Fruit fly (Drosophila melanogaster) whole organism, embryonic: Measurements from ENCODE around the gene SMC5.

Experiments used
- Antp ChIP-seq: fragments of 200-800 bp; sonication (Bioruptor generic); optimal IDR thresholded peaks from 3 replicates; lab custom pipeline; 2016; ENCODE audit warnings: missing biosample characterization, missing genetic modification characterization
- BtbVII ChIP-seq: fragments of 200-800 bp; sonication (Bioruptor generic); optimal IDR thresholded peaks from 3 replicates; lab custom pipeline; 2017; ENCODE audit warnings: missing biosample characterization, mild to moderate bottlenecking, missing genetic modification characterization
- CG15696 ChIP-seq: fragments of 200-800 bp; sonication (Bioruptor generic); optimal IDR thresholded peaks from 2 replicates; lab custom pipeline; 2019; ENCODE audit warnings: missing biosample characterization, mild to moderate bottlenecking, missing genetic modification characterization, moderate library complexity
- CG1603 ChIP-seq: fragments of 200-800 bp; sonication (Bioruptor generic); optimal IDR thresholded peaks from 2 replicates; lab custom pipeline; 2019; ENCODE audit warnings: missing biosample characterization, mild to moderate bottlenecking, missing genetic modification characterization, moderate library complexity
- CG16813 ChIP-seq: fragments of 200-800 bp; sonication (Bioruptor generic); IDR thresholded peaks from 3 replicates; pipeline ENCODE4 v1.3.6; 2022; ENCODE audit warnings: missing biosample characterization, missing genetic modification characterization; ENCODE audit not compliant: partially characterized antibody
- CG17328 ChIP-seq: fragments of 200-800 bp; sonication (Bioruptor generic); IDR thresholded peaks from 2 replicates; pipeline ENCODE4 v1.3.6; 2022; ENCODE audit warnings: missing biosample characterization, missing genetic modification characterization
- CG17612 ChIP-seq: fragments of 200-800 bp; sonication (Bioruptor generic); IDR thresholded peaks from 2 replicates; pipeline ENCODE4 v1.3.6; 2022; ENCODE audit warnings: missing biosample characterization, missing genetic modification characterization
- CG30020 ChIP-seq: fragments of 200-800 bp; optimal IDR thresholded peaks from 2 replicates; lab custom pipeline; 2019; ENCODE audit warnings: missing biosample characterization, mild to moderate bottlenecking, missing genetic modification characterization, moderate library complexity
- CG31224 ChIP-seq: fragments of 200-800 bp; sonication (Bioruptor generic); IDR thresholded peaks from 2 replicates; pipeline ENCODE4 v1.3.6; 2022; ENCODE audit warnings: missing biosample characterization, missing genetic modification characterization
- CG31441 ChIP-seq: fragments of 200-800 bp; sonication (Bioruptor generic); IDR thresholded peaks from 2 replicates; pipeline ENCODE4 v1.3.6; 2022; ENCODE audit warnings: missing biosample characterization, missing genetic modification characterization
- CG3838 ChIP-seq: fragments of 200-800 bp; sonication (Bioruptor generic); optimal IDR thresholded peaks from 3 replicates; lab custom pipeline; 2016; ENCODE audit warnings: missing biosample characterization, missing genetic modification characterization
- CG4820 ChIP-seq: fragments of 200-800 bp; sonication (Bioruptor generic); optimal IDR thresholded peaks from 3 replicates; lab custom pipeline; 2016; ENCODE audit warnings: missing biosample characterization, missing genetic modification characterization
- CG6254 ChIP-seq: fragments of 200-800 bp; sonication (Bioruptor generic); optimal IDR thresholded peaks from 3 replicates; lab custom pipeline; 2017; ENCODE audit warnings: mild to moderate bottlenecking, missing biosample characterization, missing genetic modification reagents, missing genetic modification characterization
- CG8290 ChIP-seq, 3 experiments: fragments of 200-800 bp; sonication (Bioruptor generic); optimal IDR thresholded peaks; 2 replicates each; lab custom pipeline; 2016 to 2019; ENCODE audit warnings: missing biosample characterization in 3 of 3, missing genetic modification characterization in 3 of 3, mild to moderate bottlenecking in 2 of 3, moderate library complexity in 1 of 3
- CG8359 ChIP-seq: fragments of 200-800 bp; sonication (Bioruptor generic); optimal IDR thresholded peaks from 2 replicates; lab custom pipeline; 2017; ENCODE audit warnings: missing biosample characterization, mild to moderate bottlenecking, missing genetic modification characterization, borderline replicate concordance
- CoRest ChIP-seq: fragments of 200-800 bp; sonication (Bioruptor generic); optimal IDR thresholded peaks from 3 replicates; lab custom pipeline; 2018; ENCODE audit warnings: missing biosample characterization, mild to moderate bottlenecking, missing genetic modification characterization, moderate library complexity
- E2f2 ChIP-seq: fragments of 200-800 bp; sonication (Bioruptor generic); IDR thresholded peaks from 2 replicates; pipeline ENCODE4 v1.3.6; 2022; ENCODE audit warnings: missing biosample characterization, missing genetic modification characterization
- H15 ChIP-seq: fragments of 200-800 bp; sonication (Bioruptor generic); IDR thresholded peaks from 3 replicates; pipeline ENCODE4 v1.3.6; 2022; ENCODE audit warnings: missing biosample characterization, missing genetic modification characterization
- Hr51 ChIP-seq, 2 experiments: fragments of 200-800 bp; sonication (Bioruptor generic); optimal IDR thresholded peaks; 2 replicates in 1 of 2; 3 replicates in 1 of 2; lab custom pipeline; 2016 to 2018; ENCODE audit warnings: missing biosample characterization in 2 of 2, missing genetic modification characterization in 2 of 2, mild to moderate bottlenecking in 1 of 2, moderate library complexity in 1 of 2
- Lhr ChIP-seq: fragments of 200-800 bp; sonication (Bioruptor generic); optimal IDR thresholded peaks from 3 replicates; lab custom pipeline; 2017; ENCODE audit warnings: mild to moderate bottlenecking, missing biosample characterization, missing genetic modification reagents, missing genetic modification characterization
- MBD-R2 ChIP-seq: fragments of 200-800 bp; sonication (Bioruptor generic); IDR thresholded peaks from 2 replicates; pipeline ENCODE4 v1.3.6; 2022; ENCODE audit warnings: missing biosample characterization, missing genetic modification characterization
- NC2α ChIP-seq: fragments of 200-800 bp; sonication (Bioruptor generic); optimal IDR thresholded peaks from 2 replicates; lab custom pipeline; 2016; ENCODE audit warnings: missing biosample characterization, missing genetic modification characterization
- Pdp1 ChIP-seq, 2 experiments: fragments of 200-800 bp; sonication (Bioruptor generic); optimal IDR thresholded peaks; 3 replicates each; lab custom pipeline; 2016; ENCODE audit warnings: missing biosample characterization in 2 of 2, missing genetic modification characterization in 2 of 2, mild to moderate bottlenecking in 1 of 2, moderate library complexity in 1 of 2
- Six4 ChIP-seq: fragments of 200-800 bp; sonication (Bioruptor generic); optimal IDR thresholded peaks from 2 replicates; lab custom pipeline; 2016; ENCODE audit warnings: missing biosample characterization, missing genetic modification characterization
- Stat92E ChIP-seq, 3 experiments: fragments of >200 bp in 2 of 3; fragments of 200-800 bp in 1 of 3; sonication (Bioruptor generic) in 1 of 3; optimal IDR thresholded peaks; 2 replicates each; lab custom pipeline; 2017 to 2019; ENCODE audit warnings: missing biosample characterization in 3 of 3, missing genetic modification characterization in 3 of 3, mild to moderate bottlenecking in 1 of 3, moderate library complexity in 1 of 3
- Taf1 ChIP-seq: fragments of 200-800 bp; sonication (Bioruptor generic); IDR thresholded peaks from 2 replicates; pipeline ENCODE4 v1.3.6; 2022; ENCODE audit warnings: missing biosample characterization, missing genetic modification characterization
- Tbp ChIP-seq: fragments of >200 bp; optimal IDR thresholded peaks from 2 replicates; lab custom pipeline; 2018; ENCODE audit warnings: missing biosample characterization, missing genetic modification characterization
- Vsx1 ChIP-seq: fragments of 200-800 bp; sonication (Bioruptor generic); optimal IDR thresholded peaks from 2 replicates; lab custom pipeline; 2017; ENCODE audit warnings: missing biosample characterization, mild to moderate bottlenecking, missing genetic modification characterization, missing genetic modification reagents
- ap ChIP-seq: fragments of 200-800 bp; sonication (Bioruptor generic); IDR thresholded peaks from 2 replicates; pipeline ENCODE4 v1.3.6; 2022; ENCODE audit warnings: missing biosample characterization, missing genetic modification characterization
- ase ChIP-seq: fragments of 200-800 bp; sonication (Bioruptor generic); IDR thresholded peaks from 3 replicates; pipeline ENCODE4 v1.3.6; 2022; ENCODE audit warnings: missing biosample characterization, missing genetic modification characterization
- croc ChIP-seq: fragments of 200-800 bp; sonication (Bioruptor generic); conservative IDR thresholded peaks from 3 replicates; pipeline ENCODE4 v1.3.6; 2022; ENCODE audit warnings: missing biosample characterization, missing genetic modification characterization
- dan ChIP-seq: fragments of 200-800 bp; sonication (Bioruptor generic); IDR thresholded peaks from 2 replicates; pipeline ENCODE4 v1.3.6; 2022; ENCODE audit warnings: missing biosample characterization, missing genetic modification characterization
- ems ChIP-seq: fragments of 200-800 bp; sonication (Bioruptor generic); optimal IDR thresholded peaks from 3 replicates; lab custom pipeline; 2016; ENCODE audit warnings: missing biosample characterization, missing genetic modification characterization
- fd96Cb ChIP-seq: fragments of 200-800 bp; sonication (Bioruptor generic); optimal IDR thresholded peaks from 2 replicates; lab custom pipeline; 2018; ENCODE audit warnings: missing biosample characterization, mild to moderate bottlenecking, missing genetic modification characterization, moderate library complexity
- hbn ChIP-seq: fragments of 200-800 bp; sonication (Bioruptor generic); IDR thresholded peaks from 2 replicates; pipeline ENCODE4 v1.3.6; 2022; ENCODE audit warnings: missing biosample characterization, missing genetic modification characterization; ENCODE audit not compliant: partially characterized antibody
- insv ChIP-seq, 2 experiments: fragments of 200-800 bp; sonication (Bioruptor generic); optimal IDR thresholded peaks; 3 replicates each; lab custom pipeline; 2016 to 2018; ENCODE audit warnings: missing biosample characterization in 2 of 2, missing genetic modification characterization in 2 of 2
- inv ChIP-seq: fragments of 200-800 bp; sonication (Bioruptor generic); IDR thresholded peaks from 2 replicates; pipeline ENCODE4 v1.3.6; 2022; ENCODE audit warnings: missing biosample characterization, missing genetic modification characterization; ENCODE audit not compliant: partially characterized antibody
- ken ChIP-seq: fragments of 200-800 bp; sonication (Bioruptor generic); IDR thresholded peaks from 3 replicates; pipeline ENCODE4 v1.3.6; 2022; ENCODE audit warnings: missing biosample characterization, missing genetic modification characterization
- lov ChIP-seq, 2 experiments: fragments of 200-800 bp in 1 of 2; fragments of >200 bp in 1 of 2; sonication (Bioruptor generic) in 1 of 2; IDR thresholded peaks in 1 of 2; optimal IDR thresholded peaks in 1 of 2; 2 replicates in 1 of 2; 3 replicates in 1 of 2; pipeline versions ENCODE4 v1.3.6 to Lab custom; 2017 to 2022; ENCODE audit warnings: missing biosample characterization in 1 of 2, missing genetic modification characterization in 1 of 2
- mirr ChIP-seq: fragments of 200-800 bp; sonication (Bioruptor generic); optimal IDR thresholded peaks from 3 replicates; lab custom pipeline; 2018; ENCODE audit warnings: missing biosample characterization, mild to moderate bottlenecking, missing genetic modification characterization
- onecut ChIP-seq: fragments of 200-800 bp; sonication (Bioruptor generic); IDR thresholded peaks from 2 replicates; pipeline ENCODE4 v1.3.6; 2022; ENCODE audit warnings: missing biosample characterization, missing genetic modification characterization
- p53 ChIP-seq: fragments of 200-800 bp; sonication (Bioruptor generic); optimal IDR thresholded peaks from 2 replicates; lab custom pipeline; 2016; ENCODE audit warnings: missing biosample characterization, missing genetic modification characterization
- ranshi ChIP-seq: fragments of 200-800 bp; sonication (Bioruptor generic); IDR thresholded peaks from 2 replicates; pipeline ENCODE4 v1.3.6; 2022; ENCODE audit warnings: missing biosample characterization, missing genetic modification characterization
- salm ChIP-seq: fragments of 200-800 bp; sonication (Bioruptor generic); optimal IDR thresholded peaks from 2 replicates; lab custom pipeline; 2018; ENCODE audit warnings: missing biosample characterization, mild to moderate bottlenecking, missing genetic modification characterization
- sim ChIP-seq: fragments of 200-800 bp; sonication (Bioruptor generic); IDR thresholded peaks from 2 replicates; pipeline ENCODE4 v1.3.6; 2022; ENCODE audit warnings: missing biosample characterization, missing genetic modification characterization
- slou ChIP-seq: fragments of 200-800 bp; sonication (Bioruptor generic); optimal IDR thresholded peaks from 3 replicates; lab custom pipeline; 2016; ENCODE audit warnings: missing biosample characterization, missing genetic modification characterization
- stc ChIP-seq: fragments of 200-800 bp; sonication (Bioruptor generic); IDR thresholded peaks from 2 replicates; pipeline ENCODE4 v1.3.6; 2022; ENCODE audit warnings: missing biosample characterization, missing genetic modification characterization
- stwl ChIP-seq: fragments of 200-800 bp; sonication (Bioruptor generic); optimal IDR thresholded peaks from 3 replicates; lab custom pipeline; 2018; ENCODE audit warnings: missing biosample characterization, mild to moderate bottlenecking, missing genetic modification characterization, moderate library complexity
- sug ChIP-seq: fragments of 200-800 bp; optimal IDR thresholded peaks from 2 replicates; lab custom pipeline; 2019; ENCODE audit warnings: missing biosample characterization, mild to moderate bottlenecking, missing genetic modification characterization, moderate library complexity
- tgo ChIP-seq: fragments of 200-800 bp; sonication (Bioruptor generic); IDR thresholded peaks from 3 replicates; pipeline ENCODE4 v1.3.6; 2022; ENCODE audit warnings: missing biosample characterization, missing genetic modification characterization

Gene SMC5

DNA sequence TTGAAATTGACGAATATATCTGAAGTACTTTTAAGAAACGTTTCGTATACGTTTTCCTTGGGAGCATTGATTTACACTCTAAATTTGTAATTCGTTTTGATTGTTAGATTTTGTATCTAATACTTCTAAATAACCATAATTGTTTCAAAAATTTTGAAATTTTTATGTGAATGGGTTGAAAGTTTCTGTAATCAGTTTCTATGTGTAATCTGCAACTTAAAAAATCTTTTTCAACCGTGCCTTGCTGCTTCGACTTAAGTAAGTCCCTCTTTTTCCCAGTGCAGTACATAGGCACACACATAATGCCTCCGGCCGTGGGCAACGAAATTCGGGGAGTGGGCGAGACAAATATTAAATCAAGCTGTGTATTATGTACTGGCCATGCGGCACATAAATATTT is 16.4 kb downstream of the SMC5 start:
- TF ChIP-seq CG31441 (GFP tag; lab: Robert Waterston, UW): no peak
- TF ChIP-seq p53 (GFP tag; lab: Kevin White, UChicago): no peak
- no peak for TF ChIP-seq sim (GFP tag; lab: Robert Waterston, UW)
- no peak for TF ChIP-seq NC2α (GFP tag; lab: Kevin White, UChicago)
- no peak for TF ChIP-seq Six4 (GFP tag; lab: Kevin White, UChicago)
- TF ChIP-seq MBD-R2 (GFP tag; lab: Robert Waterston, UW): no peak
- no peak for TF ChIP-seq ems (GFP tag; lab: Kevin White, UChicago)
- no peak for TF ChIP-seq CG8290 (GFP tag; optimal IDR thresholded peaks at IDR 0.05; lab: Kevin White, UChicago)
- TF ChIP-seq CG8290 (tag; optimal IDR thresholded peaks at IDR 0.05; lab: Kevin White, UChicago): no peak
- TF ChIP-seq Antp (GFP tag; lab: Kevin White, UChicago): no peak
- no peak for TF ChIP-seq lov (optimal IDR thresholded peaks at IDR 0.05; lab: Kevin White, UChicago)
- no peak for TF ChIP-seq lov (GFP tag; IDR thresholded peaks at IDR 0.05; lab: Robert Waterston, UW)
- peak; percentile 23 for TF ChIP-seq fd96Cb (tag; lab: Kevin White, UChicago)
- no peak for TF ChIP-seq E2f2 (GFP tag; lab: Robert Waterston, UW)
- TF ChIP-seq Hr51 (GFP tag; optimal IDR thresholded peaks at IDR 0.05; lab: Kevin White, UChicago): no peak
- no peak for TF ChIP-seq stc (GFP tag; lab: Robert Waterston, UW)
- peak; percentile 42; the same call in 1 of the 2 replicates for TF ChIP-seq CG17328
- TF ChIP-seq BtbVII: no peak
- peak; percentile 6 for TF ChIP-seq CG4820 (GFP tag; lab: Kevin White, UChicago)
- no peak for TF ChIP-seq insv (GFP tag; optimal IDR thresholded peaks at IDR 0.05; lab: Kevin White, UChicago)
- no peak for TF ChIP-seq CG31224 (GFP tag; lab: Robert Waterston, UW)
- TF ChIP-seq CG6254 (GFP tag; lab: Kevin White, UChicago): no peak
- TF ChIP-seq CG16813 (GFP tag; lab: Robert Waterston, UW): no peak
- TF ChIP-seq stwl: no peak
- TF ChIP-seq sug (tag; lab: Kevin White, UChicago): no peak
- TF ChIP-seq CG15696 (tag; lab: Kevin White, UChicago): peak; percentile 19
- no peak for TF ChIP-seq Tbp
- TF ChIP-seq CG30020 (tag; lab: Kevin White, UChicago): no peak
- TF ChIP-seq hbn (GFP tag; lab: Robert Waterston, UW): no peak
- no peak for TF ChIP-seq dan (GFP tag; lab: Robert Waterston, UW)
- TF ChIP-seq ap: no peak
- TF ChIP-seq ase (GFP tag; lab: Robert Waterston, UW): no peak
- TF ChIP-seq Taf1 (GFP tag; lab: Robert Waterston, UW): no peak
- no peak for TF ChIP-seq onecut (GFP tag; lab: Robert Waterston, UW)
- TF ChIP-seq CG8359 (GFP tag; lab: Kevin White, UChicago): no peak
- TF ChIP-seq mirr: no peak
- TF ChIP-seq inv (GFP tag; lab: Robert Waterston, UW): no peak
- no peak for TF ChIP-seq CG17612 (GFP tag; lab: Robert Waterston, UW)
- 0 out of 2 replicates have a peak, but pooled peaks have one; percentile 20 for TF ChIP-seq ranshi
- no peak for TF ChIP-seq tgo (GFP tag; lab: Robert Waterston, UW)
- TF ChIP-seq H15 (GFP tag; lab: Robert Waterston, UW): peak; percentile 32; the same call in 2 of the 3 replicates
- no peak for TF ChIP-seq salm (tag; lab: Kevin White, UChicago)
- TF ChIP-seq Stat92E (GFP tag; optimal IDR thresholded peaks at IDR 0.05; lab: Kevin White, UChicago): no peak
- TF ChIP-seq Vsx1 (GFP tag; lab: Kevin White, UChicago): no peak
- no peak for TF ChIP-seq croc (GFP tag; lab: Robert Waterston, UW)
- no peak for TF ChIP-seq CoRest
- no peak for TF ChIP-seq Lhr (GFP tag; lab: Kevin White, UChicago)
- TF ChIP-seq CG1603 (tag; lab: Kevin White, UChicago): no peak
- TF ChIP-seq ken: no peak
- TF ChIP-seq slou: no peak
- TF ChIP-seq Pdp1 (GFP tag; optimal IDR thresholded peaks at IDR 0.05; lab: Kevin White, UChicago): peak in 1 of 2 experiments; percentile 22
- TF ChIP-seq CG3838 (GFP tag; lab: Kevin White, UChicago): no peak
